Fruit fly (Drosophila melanogaster) whole organism, embryonic: ENCODE measurements around the gene mus301.
A peak's percentile ranks its signal among the peaks of the same experiment; 100 is the strongest.

ENCODE experiments used
- ATbp ChIP-seq: fragments of 200-800 bp; sonication (Bioruptor generic); optimal IDR thresholded peaks from 2 replicates; lab custom pipeline; 2017; ENCODE audit warnings: missing biosample characterization, mild to moderate bottlenecking, missing genetic modification characterization, missing genetic modification reagents
- Atf6 ChIP-seq: fragments of 200-800 bp; sonication (Bioruptor generic); IDR thresholded peaks from 2 replicates; pipeline ENCODE4 v1.3.6; 2022; ENCODE audit warnings: missing biosample characterization, missing genetic modification characterization
- Bdp1 ChIP-seq: fragments of 200-800 bp; sonication (Bioruptor generic); optimal IDR thresholded peaks from 3 replicates; lab custom pipeline; 2016; ENCODE audit warnings: missing biosample characterization, missing genetic modification characterization
- BtbVII ChIP-seq: fragments of 200-800 bp; sonication (Bioruptor generic); optimal IDR thresholded peaks from 3 replicates; lab custom pipeline; 2017; ENCODE audit warnings: missing biosample characterization, mild to moderate bottlenecking, missing genetic modification characterization
- CG11560 ChIP-seq: fragments of 200-800 bp; sonication (Bioruptor generic); IDR thresholded peaks from 3 replicates; pipeline ENCODE4 v1.3.6; 2022; ENCODE audit warnings: missing biosample characterization, missing genetic modification characterization
- CG11696 ChIP-seq: fragments of 200-800 bp; sonication (Bioruptor generic); IDR thresholded peaks from 2 replicates; pipeline ENCODE4 v1.3.6; 2022; ENCODE audit warnings: missing biosample characterization, missing genetic modification characterization
- CG12104 ChIP-seq: fragments of 200-800 bp; sonication (Bioruptor generic); optimal IDR thresholded peaks from 3 replicates; lab custom pipeline; 2016; ENCODE audit warnings: missing biosample characterization, missing genetic modification characterization
- CG13894 ChIP-seq: fragments of 200-800 bp; sonication (Bioruptor generic); optimal IDR thresholded peaks from 3 replicates; lab custom pipeline; 2018; ENCODE audit warnings: missing biosample characterization, mild to moderate bottlenecking, missing genetic modification characterization, moderate library complexity
- CG14441 ChIP-seq: fragments of 200-800 bp; sonication (Bioruptor generic); IDR thresholded peaks from 2 replicates; pipeline ENCODE4 v1.3.6; 2022; ENCODE audit warnings: missing biosample characterization, missing genetic modification characterization
- CG14710 ChIP-seq: fragments of 200-800 bp; sonication (Bioruptor generic); optimal IDR thresholded peaks from 3 replicates; lab custom pipeline; 2019; ENCODE audit warnings: missing biosample characterization, mild to moderate bottlenecking, missing genetic modification characterization, moderate library complexity
- CG15601 ChIP-seq: fragments of 200-800 bp; sonication (Bioruptor generic); optimal IDR thresholded peaks from 3 replicates; lab custom pipeline; 2019; ENCODE audit warnings: missing biosample characterization, mild to moderate bottlenecking, missing genetic modification characterization, moderate library complexity
- CG16863 ChIP-seq: fragments of 200-800 bp; sonication (Bioruptor generic); optimal IDR thresholded peaks from 3 replicates; lab custom pipeline; 2016; ENCODE audit warnings: missing biosample characterization, missing genetic modification characterization
- CG18619 ChIP-seq: fragments of 200-800 bp; sonication (Bioruptor generic); optimal IDR thresholded peaks from 3 replicates; lab custom pipeline; 2017; ENCODE audit warnings: missing biosample characterization, mild to moderate bottlenecking, missing genetic modification characterization
- CG30431 ChIP-seq: fragments of 200-800 bp; sonication (Bioruptor generic); optimal IDR thresholded peaks from 2 replicates; lab custom pipeline; 2017; ENCODE audit warnings: missing biosample characterization, missing genetic modification characterization
- CG4328 ChIP-seq: fragments of 200-800 bp; sonication (Bioruptor generic); optimal IDR thresholded peaks from 3 replicates; lab custom pipeline; 2017; ENCODE audit warnings: missing biosample characterization, missing genetic modification reagents, missing genetic modification characterization
- CG4707 ChIP-seq: fragments of 200-800 bp; sonication (Bioruptor generic); optimal IDR thresholded peaks from 2 replicates; lab custom pipeline; 2018; ENCODE audit warnings: missing biosample characterization, mild to moderate bottlenecking, missing genetic modification characterization, moderate library complexity
- CG7987 ChIP-seq: fragments of 200-800 bp; sonication (Bioruptor generic); optimal IDR thresholded peaks from 2 replicates; lab custom pipeline; 2018; ENCODE audit warnings: missing biosample characterization, mild to moderate bottlenecking, missing genetic modification characterization, moderate library complexity
- CG8359 ChIP-seq: fragments of 200-800 bp; sonication (Bioruptor generic); optimal IDR thresholded peaks from 2 replicates; lab custom pipeline; 2017; ENCODE audit warnings: missing biosample characterization, mild to moderate bottlenecking, missing genetic modification characterization, borderline replicate concordance
- CG8388 ChIP-seq: fragments of 200-800 bp; sonication (Bioruptor generic); optimal IDR thresholded peaks from 2 replicates; lab custom pipeline; 2019; ENCODE audit warnings: missing biosample characterization, mild to moderate bottlenecking, missing genetic modification characterization, moderate library complexity
- CG9876 ChIP-seq: fragments of 200-800 bp; sonication (Bioruptor generic); optimal IDR thresholded peaks from 2 replicates; lab custom pipeline; 2016; ENCODE audit warnings: missing biosample characterization, missing genetic modification characterization
- Chrac-16 ChIP-seq: fragments of 200-800 bp; sonication (Bioruptor generic); optimal IDR thresholded peaks from 3 replicates; lab custom pipeline; 2016; ENCODE audit warnings: missing biosample characterization, missing genetic modification characterization
- E2f2 ChIP-seq: fragments of 200-800 bp; sonication (Bioruptor generic); IDR thresholded peaks from 2 replicates; pipeline ENCODE4 v1.3.6; 2022; ENCODE audit warnings: missing biosample characterization, missing genetic modification characterization
- Ets65A ChIP-seq: fragments of 200-800 bp; sonication (Bioruptor generic); peaks from one replicate; lab custom pipeline; 2016; ENCODE audit warnings: missing biosample characterization, missing genetic modification characterization
- Hmr ChIP-seq: fragments of 200-800 bp; sonication (Bioruptor generic); optimal IDR thresholded peaks from 3 replicates; lab custom pipeline; 2017; ENCODE audit warnings: mild to moderate bottlenecking, missing biosample characterization, missing genetic modification reagents, missing genetic modification characterization
- Jarid2 ChIP-seq: fragments of 200-800 bp; sonication (Bioruptor generic); optimal IDR thresholded peaks from 3 replicates; lab custom pipeline; 2017; ENCODE audit warnings: mild to moderate bottlenecking, missing biosample characterization, missing genetic modification reagents, missing genetic modification characterization
- Lhr ChIP-seq: fragments of 200-800 bp; sonication (Bioruptor generic); optimal IDR thresholded peaks from 3 replicates; lab custom pipeline; 2017; ENCODE audit warnings: mild to moderate bottlenecking, missing biosample characterization, missing genetic modification reagents, missing genetic modification characterization
- Lpt ChIP-seq: fragments of >200 bp; optimal IDR thresholded peaks from 2 replicates; lab custom pipeline; 2018; ENCODE audit warnings: missing biosample characterization, missing genetic modification characterization
- NC2α ChIP-seq: fragments of 200-800 bp; sonication (Bioruptor generic); optimal IDR thresholded peaks from 2 replicates; lab custom pipeline; 2016; ENCODE audit warnings: missing biosample characterization, missing genetic modification characterization
- Nf-YA ChIP-seq: fragments of 200-800 bp; sonication (Bioruptor generic); IDR thresholded peaks from 2 replicates; pipeline ENCODE4 v1.3.6; 2022; ENCODE audit warnings: missing biosample characterization, missing genetic modification characterization
- Optix ChIP-seq: fragments of 200-800 bp; sonication (Bioruptor generic); IDR thresholded peaks from 3 replicates; pipeline ENCODE4 v1.3.6; 2022; ENCODE audit warnings: missing biosample characterization, missing genetic modification characterization
- Scr ChIP-seq: fragments of 200-800 bp; sonication (Bioruptor generic); IDR thresholded peaks from 2 replicates; pipeline ENCODE4 v1.3.6; 2022; ENCODE audit warnings: missing biosample characterization, missing genetic modification characterization; ENCODE audit not compliant: partially characterized antibody
- bbx ChIP-seq: fragments of 200-800 bp; sonication (Bioruptor generic); IDR thresholded peaks from 2 replicates; pipeline ENCODE4 v1.3.6; 2022; ENCODE audit warnings: missing biosample characterization, missing genetic modification characterization; ENCODE audit not compliant: partially characterized antibody
- br ChIP-seq: fragments of >200 bp; optimal IDR thresholded peaks from 2 replicates; lab custom pipeline; 2017
- croc ChIP-seq: fragments of 200-800 bp; sonication (Bioruptor generic); conservative IDR thresholded peaks from 3 replicates; pipeline ENCODE4 v1.3.6; 2022; ENCODE audit warnings: missing biosample characterization, missing genetic modification characterization
- dati ChIP-seq: fragments of 200-800 bp; sonication (Bioruptor generic); IDR thresholded peaks from 2 replicates; pipeline ENCODE4 v1.3.6; 2022; ENCODE audit warnings: missing biosample characterization, missing genetic modification characterization
- eve ChIP-seq, 2 experiments: fragments of >200 bp; optimal IDR thresholded peaks; 2 replicates each; lab custom pipeline; 2017; ENCODE audit warnings: missing biosample characterization in 2 of 2, missing genetic modification characterization in 2 of 2
- fd96Cb ChIP-seq: fragments of 200-800 bp; sonication (Bioruptor generic); optimal IDR thresholded peaks from 2 replicates; lab custom pipeline; 2018; ENCODE audit warnings: missing biosample characterization, mild to moderate bottlenecking, missing genetic modification characterization, moderate library complexity
- gem ChIP-seq: fragments of 200-800 bp; sonication (Bioruptor generic); optimal IDR thresholded peaks from 2 replicates; lab custom pipeline; 2019; ENCODE audit warnings: missing biosample characterization, mild to moderate bottlenecking, missing genetic modification characterization, moderate library complexity
- kay ChIP-seq: fragments of 200-800 bp; sonication (Bioruptor generic); optimal IDR thresholded peaks from 2 replicates; lab custom pipeline; 2016; ENCODE audit warnings: missing biosample characterization, missing genetic modification characterization
- p53 ChIP-seq: fragments of 200-800 bp; sonication (Bioruptor generic); optimal IDR thresholded peaks from 2 replicates; lab custom pipeline; 2016; ENCODE audit warnings: missing biosample characterization, missing genetic modification characterization
- pan ChIP-seq, 4 experiments: fragments of >200 bp in 3 of 4; fragments of 200-800 bp in 1 of 4; sonication (Bioruptor generic) in 1 of 4; optimal IDR thresholded peaks in 3 of 4; IDR thresholded peaks in 1 of 4; 2 replicates each; pipeline versions ENCODE4 v1.3.6 to Lab custom; 2017 to 2022; ENCODE audit warnings: missing biosample characterization in 2 of 4, missing genetic modification characterization in 2 of 4, mixed read lengths in 1 of 4
- pum ChIP-seq: fragments of 200-800 bp; sonication (Bioruptor generic); optimal IDR thresholded peaks from 2 replicates; lab custom pipeline; 2016; ENCODE audit warnings: missing biosample characterization, missing genetic modification characterization
- salm ChIP-seq: fragments of 200-800 bp; sonication (Bioruptor generic); optimal IDR thresholded peaks from 2 replicates; lab custom pipeline; 2018; ENCODE audit warnings: missing biosample characterization, mild to moderate bottlenecking, missing genetic modification characterization
- slou ChIP-seq: fragments of 200-800 bp; sonication (Bioruptor generic); optimal IDR thresholded peaks from 3 replicates; lab custom pipeline; 2016; ENCODE audit warnings: missing biosample characterization, missing genetic modification characterization
- sna ChIP-seq: fragments of 200-800 bp; sonication (Bioruptor generic); IDR thresholded peaks from 2 replicates; pipeline ENCODE4 v1.3.6; 2022; ENCODE audit warnings: missing biosample characterization, missing genetic modification characterization; ENCODE audit not compliant: partially characterized antibody
- sob ChIP-seq: fragments of 200-800 bp; sonication (Bioruptor generic); IDR thresholded peaks from 2 replicates; pipeline ENCODE4 v1.3.6; 2022; ENCODE audit warnings: missing biosample characterization, missing genetic modification characterization
- stc ChIP-seq: fragments of 200-800 bp; sonication (Bioruptor generic); IDR thresholded peaks from 2 replicates; pipeline ENCODE4 v1.3.6; 2022; ENCODE audit warnings: missing biosample characterization, missing genetic modification characterization
- tin ChIP-seq: fragments of 200-800 bp; sonication (Bioruptor generic); optimal IDR thresholded peaks from 3 replicates; lab custom pipeline; 2016; ENCODE audit warnings: missing biosample characterization, missing genetic modification characterization
- vnd ChIP-seq: fragments of 200-800 bp; sonication (Bioruptor generic); IDR thresholded peaks from 3 replicates; pipeline ENCODE4 v1.3.6; 2022; ENCODE audit warnings: missing biosample characterization, missing genetic modification characterization; ENCODE audit not compliant: partially characterized antibody
- wor ChIP-seq: fragments of 200-800 bp; sonication (Bioruptor generic); IDR thresholded peaks from 2 replicates; pipeline ENCODE4 v1.3.6; 2022; ENCODE audit warnings: missing biosample characterization, missing genetic modification characterization

The mus301 gene

DNA sequence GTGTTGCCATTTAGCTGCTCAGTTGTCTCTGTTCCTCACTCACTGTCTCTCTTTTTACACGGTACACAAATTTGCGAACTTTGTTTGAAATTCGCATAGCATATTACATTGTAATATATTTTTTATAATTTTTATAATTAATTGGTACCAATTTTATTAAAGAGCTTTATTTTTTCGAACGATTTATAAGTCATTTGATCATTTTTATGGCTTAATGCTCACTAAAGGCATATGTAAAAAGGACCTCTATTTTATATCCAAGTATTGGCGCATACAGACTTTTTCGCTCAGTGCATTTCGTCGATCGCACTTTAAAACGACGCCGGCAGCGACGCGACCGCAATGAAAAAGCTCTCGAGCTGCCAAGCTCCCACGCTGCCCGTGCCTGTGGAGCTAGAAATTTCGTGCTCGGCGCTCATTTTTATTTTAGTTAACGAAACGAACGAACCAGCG is 41.5 kb upstream of the mus301 start (continued):
- TF ChIP-seq NC2α (GFP tag; lab: Kevin White, UChicago) = no peak
- peak; percentile 93 for TF ChIP-seq Chrac-16
- peak; percentile 83 for TF ChIP-seq kay (GFP tag; lab: Kevin White, UChicago)
- no peak for TF ChIP-seq dati (GFP tag; lab: Robert Waterston, UW)
- peak; percentile 94 for TF ChIP-seq stc (GFP tag; lab: Robert Waterston, UW)
- peak; percentile 90 for TF ChIP-seq tin (GFP tag; lab: Kevin White, UChicago)
- TF ChIP-seq Jarid2 (GFP tag; lab: Kevin White, UChicago) = peak; percentile 81
- peak; percentile 98 for TF ChIP-seq gem (tag; lab: Kevin White, UChicago)
- peak; percentile 98 for TF ChIP-seq BtbVII (GFP tag; lab: Kevin White, UChicago)
- TF ChIP-seq CG8359 (GFP tag; lab: Kevin White, UChicago) = peak; percentile 63
- TF ChIP-seq CG14710 = peak; percentile 45
- no peak for TF ChIP-seq Scr (GFP tag; lab: Robert Waterston, UW)
- TF ChIP-seq CG8388 = peak; percentile 86
- TF ChIP-seq CG12104 (GFP tag; lab: Kevin White, UChicago) = peak; percentile 95
- peak; percentile 80 for TF ChIP-seq fd96Cb (tag; lab: Kevin White, UChicago)
- TF ChIP-seq ATbp = peak; percentile 88
- TF ChIP-seq CG15601 = peak; percentile 63
- peak; percentile 42 for TF ChIP-seq p53
- peak; percentile 97 for TF ChIP-seq CG18619 (GFP tag; lab: Kevin White, UChicago)
- no peak for TF ChIP-seq pan (optimal IDR thresholded peaks at IDR 0.05; lab: Kevin White, UChicago)
- TF ChIP-seq pan (GFP tag; optimal IDR thresholded peaks at IDR 0.05 in 1 of 2, IDR thresholded peaks at IDR 0.05 in 1 of 2) = peak in 1 of 2 experiments; percentile 94
- peak; percentile 31 for TF ChIP-seq CG4707
- TF ChIP-seq CG7987 = peak; percentile 81
- peak; percentile 54; the same call in 2 of the 3 replicates for TF ChIP-seq croc (GFP tag; lab: Robert Waterston, UW)
- TF ChIP-seq Optix (GFP tag; lab: Robert Waterston, UW) = peak; percentile 69; the same call in 2 of the 3 replicates
- TF ChIP-seq CG4328 (GFP tag; lab: Kevin White, UChicago) = peak; percentile 95
- TF ChIP-seq Bdp1 (GFP tag; lab: Kevin White, UChicago) = peak; percentile 60
- peak; percentile 99 for TF ChIP-seq Hmr
- peak; percentile 86 for TF ChIP-seq wor (GFP tag; lab: Robert Waterston, UW)
- TF ChIP-seq CG11696 = peak; percentile 83
- TF ChIP-seq Atf6 = peak; percentile 98
- TF ChIP-seq sna (GFP tag; lab: Robert Waterston, UW) = no peak
- TF ChIP-seq Nf-YA (GFP tag; lab: Robert Waterston, UW) = peak; percentile 86
- TF ChIP-seq CG13894 (tag; lab: Kevin White, UChicago) = peak; percentile 97
- TF ChIP-seq eve (GFP tag; optimal IDR thresholded peaks at IDR 0.05; lab: Kevin White, UChicago) = no peak
- TF ChIP-seq CG30431 (GFP tag; lab: Kevin White, UChicago) = peak; percentile 77
- TF ChIP-seq sob (GFP tag; lab: Robert Waterston, UW) = peak; percentile 97
- TF ChIP-seq pum (GFP tag; lab: Kevin White, UChicago) = peak; percentile 72
- TF ChIP-seq CG14441 = peak; percentile 94
- TF ChIP-seq Ets65A (GFP tag; lab: Kevin White, UChicago) = peak; percentile 96
- TF ChIP-seq CG16863 (GFP tag; lab: Kevin White, UChicago) = peak; percentile 45
- no peak for TF ChIP-seq vnd (GFP tag; lab: Robert Waterston, UW)
- TF ChIP-seq br (lab: Kevin White, UChicago) = no peak
- TF ChIP-seq slou (GFP tag; lab: Kevin White, UChicago) = peak; percentile 89
- TF ChIP-seq E2f2 (GFP tag; lab: Robert Waterston, UW) = peak; percentile 79
- peak; percentile 82 for TF ChIP-seq CG9876 (GFP tag; lab: Kevin White, UChicago)
- TF ChIP-seq bbx (GFP tag; lab: Robert Waterston, UW) = no peak; the same call in 1 of the 2 replicates
- TF ChIP-seq salm (tag; lab: Kevin White, UChicago) = peak; percentile 89
- no peak for TF ChIP-seq Lpt (GFP tag; lab: Kevin White, UChicago)
- TF ChIP-seq Lhr (GFP tag; lab: Kevin White, UChicago) = peak; percentile 37
- peak; percentile 89 for TF ChIP-seq CG11560 (tag; lab: Robert Waterston, UW)
